Fruit fly (Drosophila melanogaster) whole organism, prepupa: ENCODE results near the gene mRpL37.

Source experiments
- Blimp-1 ChIP-seq: fragments of 200-800 bp; sonication (Bioruptor generic); optimal IDR thresholded peaks from 3 replicates; lab custom pipeline; 2017; ENCODE audit warnings: missing biosample characterization, missing genetic modification characterization, mild to moderate bottlenecking, moderate library complexity, missing genetic modification reagents
- Eip93F ChIP-seq: fragments of 200-800 bp; sonication (Bioruptor generic); optimal IDR thresholded peaks from 2 replicates; lab custom pipeline; 2016; ENCODE audit warnings: missing biosample characterization, mild to moderate bottlenecking, missing genetic modification characterization
- Sox14 ChIP-seq: fragments of 200-800 bp; sonication (Bioruptor generic); optimal IDR thresholded peaks from 3 replicates; lab custom pipeline; 2016; ENCODE audit warnings: missing biosample characterization, missing genetic modification characterization
- achi ChIP-seq: fragments of 200-800 bp; sonication (Bioruptor generic); optimal IDR thresholded peaks from 3 replicates; lab custom pipeline; 2016; ENCODE audit warnings: missing biosample characterization, missing genetic modification characterization

DNA sequence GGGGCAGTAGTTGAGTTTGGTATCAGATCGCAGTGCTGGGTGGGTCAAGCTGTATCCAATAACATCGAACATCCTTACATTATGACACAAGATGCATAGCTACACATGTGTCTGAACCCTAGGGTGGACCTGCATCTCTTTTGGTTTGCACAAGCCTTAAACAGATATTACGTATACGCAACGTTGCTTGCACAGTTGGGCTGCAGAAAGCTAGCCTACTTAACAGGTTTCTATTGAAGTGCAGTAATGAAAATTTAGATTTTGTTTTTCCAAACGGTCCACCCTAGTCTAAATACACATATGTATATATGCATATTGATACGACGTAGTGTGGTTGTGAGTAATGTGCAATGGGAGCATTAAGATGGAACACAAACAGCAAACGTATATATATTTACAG is 8.6 kb downstream of the mRpL37 start:
- TF ChIP-seq achi (GFP tag; lab: Kevin White, UChicago) (no peak), Sox14 (GFP tag; lab: Kevin White, UChicago) (peak; percentile 34), Eip93F (GFP tag; lab: Kevin White, UChicago) (no peak), Blimp-1 (GFP tag; lab: Kevin White, UChicago) (no peak)
